Worm (Caenorhabditis elegans) whole organism, L4 larva: ENCODE results near the gene clec-214.

Experiments used
- F10B5.3 ChIP-seq: sonication (generic microtip); optimal IDR thresholded peaks from 2 replicates; lab custom pipeline; 2016; ENCODE audit warnings: mild to moderate bottlenecking, missing genetic modification characterization, missing compliant biosample characterization
- Y5F2A.4 ChIP-seq: fragments of 200-800 bp; sonication (Bioruptor generic); optimal IDR thresholded peaks from 2 replicates; lab custom pipeline; 2018; ENCODE audit warnings: mild to moderate bottlenecking, missing genetic modification characterization, missing compliant biosample characterization
- ama-1 ChIP-seq: fragments of 150-350 bp; optimal IDR thresholded peaks from 2 replicates; lab custom pipeline; 2014; ENCODE audit warnings: inconsistent platforms, mixed read lengths
- ceh-20 ChIP-seq: fragments of 200-800 bp; sonication (Bioruptor generic); IDR thresholded peaks from 2 replicates; pipeline ENCODE4 v1.3.6; 2022; ENCODE audit warnings: missing genetic modification reagents, missing genetic modification characterization, missing compliant biosample characterization
- ces-1 ChIP-seq: fragments of 150-350 bp; sonication (generic microtip); optimal IDR thresholded peaks from 4 replicates; lab custom pipeline; 2014; ENCODE audit warnings: missing biosample characterization, missing genetic modification reagents, missing genetic modification characterization
- hlh-30 ChIP-seq: sonication (generic microtip); optimal IDR thresholded peaks from 2 replicates; lab custom pipeline; 2017; ENCODE audit warnings: antibody characterized with exemption, mild to moderate bottlenecking, missing genetic modification characterization, missing compliant biosample characterization; ENCODE audit not compliant: insufficient read depth
- mep-1 ChIP-seq: fragments of 150-350 bp; sonication (generic microtip); optimal IDR thresholded peaks from 3 replicates; lab custom pipeline; 2014; ENCODE audit warnings: missing biosample characterization, missing genetic modification characterization
- nhr-10 ChIP-seq: fragments of 150-350 bp; optimal IDR thresholded peaks from 2 replicates; lab custom pipeline; 2014; ENCODE audit warnings: missing biosample characterization, missing genetic modification characterization
- nhr-111 ChIP-seq: fragments of 200-800 bp; sonication (Bioruptor generic); optimal IDR thresholded peaks from 2 replicates; lab custom pipeline; 2018; ENCODE audit warnings: mild to moderate bottlenecking, missing genetic modification characterization, missing compliant biosample characterization
- nhr-76 ChIP-seq: fragments of 150-350 bp; optimal IDR thresholded peaks from 2 replicates; lab custom pipeline; 2014; ENCODE audit warnings: missing biosample characterization, missing genetic modification characterization
- snpc-4 ChIP-seq: fragments of 150-350 bp; optimal IDR thresholded peaks from 2 replicates; lab custom pipeline; 2014; ENCODE audit warnings: missing biosample characterization, missing genetic modification characterization

- no peak for TF ChIP-seq Y5F2A.4 (GFP tag; lab: Kevin White, UChicago)
- TF ChIP-seq nhr-111 (GFP tag; lab: Kevin White, UChicago): no peak
- TF ChIP-seq ceh-20: no peak
- no peak for TF ChIP-seq nhr-10 (tag; lab: Kevin White, UChicago)
- no peak for TF ChIP-seq mep-1 (tag; lab: Kevin White, UChicago)
- TF ChIP-seq ama-1 (lab: Kevin White, UChicago): no peak
- TF ChIP-seq snpc-4: no peak
- TF ChIP-seq ces-1 (GFP tag; lab: Kevin White, UChicago): no peak
- TF ChIP-seq nhr-76 (tag; lab: Kevin White, UChicago): no peak
- TF ChIP-seq F10B5.3 (tag; lab: Kevin White, UChicago): no peak
- no peak for TF ChIP-seq hlh-30 (tag; lab: Kevin White, UChicago)
These were observed 1.9 kb downstream of the clec-214 start, which contains the start of gene clec-215 for ce11 chrV:7612044-7612443.
